Worm (Caenorhabditis elegans) whole organism, mixed stage, embryonic: ENCODE results near the gene C15H7.4.

ENCODE experiments used
- M03D4.4 ChIP-seq: sonication (generic microtip); optimal IDR thresholded peaks from 2 replicates; lab custom pipeline; 2017; ENCODE audit warnings: mild to moderate bottlenecking, missing genetic modification characterization, missing compliant biosample characterization
- bed-3 ChIP-seq: fragments of 200-800 bp; sonication (Bioruptor generic); optimal IDR thresholded peaks from 3 replicates; lab custom pipeline; 2018; ENCODE audit warnings: mild to moderate bottlenecking, missing genetic modification characterization, moderate library complexity, missing compliant biosample characterization
- blmp-1 ChIP-seq: fragments of 150-350 bp; optimal IDR thresholded peaks from 2 replicates; lab custom pipeline; 2014; ENCODE audit warnings: missing biosample characterization, missing genetic modification characterization
- ceh-39 ChIP-seq: fragments of 150-350 bp; optimal IDR thresholded peaks from 2 replicates; lab custom pipeline; 2014; ENCODE audit warnings: missing biosample characterization, missing genetic modification characterization
- ceh-43 ChIP-seq: fragments of 200-800 bp; sonication (Bioruptor generic); optimal IDR thresholded peaks from 2 replicates; lab custom pipeline; 2018; ENCODE audit warnings: mild to moderate bottlenecking, missing genetic modification characterization, moderate library complexity, missing compliant biosample characterization
- ceh-83 ChIP-seq: fragments of 200-800 bp; sonication (Bioruptor generic); optimal IDR thresholded peaks from 2 replicates; lab custom pipeline; 2018; ENCODE audit warnings: mild to moderate bottlenecking, missing genetic modification characterization, missing compliant biosample characterization
- ces-1 ChIP-seq: fragments of 150-350 bp; optimal IDR thresholded peaks from 2 replicates; lab custom pipeline; 2014; ENCODE audit warnings: missing biosample characterization, missing genetic modification reagents, missing genetic modification characterization
- cnd-1 ChIP-seq: fragments of 200-800 bp; sonication (Bioruptor generic); optimal IDR thresholded peaks from 2 replicates; lab custom pipeline; 2018; ENCODE audit warnings: mild to moderate bottlenecking, missing genetic modification characterization, missing compliant biosample characterization
- drap-1 ChIP-seq: fragments of 200-800 bp; sonication (Bioruptor generic); optimal IDR thresholded peaks from 3 replicates; lab custom pipeline; 2018; ENCODE audit warnings: mild to moderate bottlenecking, missing genetic modification characterization, missing compliant biosample characterization
- elt-1 ChIP-seq: sonication (generic microtip); optimal IDR thresholded peaks from 2 replicates; lab custom pipeline; 2017; ENCODE audit warnings: missing genetic modification characterization, mild to moderate bottlenecking, missing compliant biosample characterization, antibody characterized with exemption, moderate library complexity, borderline replicate concordance; ENCODE audit not compliant: insufficient read depth
- elt-3 ChIP-seq: fragments of 150-350 bp; optimal IDR thresholded peaks from 2 replicates; lab custom pipeline; 2014; ENCODE audit warnings: missing biosample characterization, missing genetic modification characterization
- ham-2 ChIP-seq: fragments of 200-800 bp; sonication (Bioruptor generic); optimal IDR thresholded peaks from 2 replicates; lab custom pipeline; 2018; ENCODE audit warnings: mild to moderate bottlenecking, missing genetic modification characterization, missing compliant biosample characterization
- hlh-1 ChIP-seq: fragments of 150-350 bp; optimal IDR thresholded peaks from 2 replicates; lab custom pipeline; 2014; ENCODE audit warnings: missing biosample characterization, missing genetic modification reagents, missing genetic modification characterization
- lin-13 ChIP-seq: fragments of 150-350 bp; optimal IDR thresholded peaks from 2 replicates; lab custom pipeline; 2014; ENCODE audit warnings: missing biosample characterization, missing genetic modification characterization
- lin-32 ChIP-seq: fragments of 200-800 bp; sonication (Bioruptor generic); optimal IDR thresholded peaks from 2 replicates; lab custom pipeline; 2018; ENCODE audit warnings: mild to moderate bottlenecking, missing genetic modification characterization, missing compliant biosample characterization
- lsy-2 ChIP-seq: fragments of 150-350 bp; optimal IDR thresholded peaks from 2 replicates; lab custom pipeline; 2014; ENCODE audit warnings: missing biosample characterization, missing genetic modification characterization
- mab-5 ChIP-seq: fragments of 150-350 bp; optimal IDR thresholded peaks from 2 replicates; lab custom pipeline; 2014; ENCODE audit warnings: missing biosample characterization, missing genetic modification characterization
- mep-1 ChIP-seq: fragments of 150-350 bp; optimal IDR thresholded peaks from 2 replicates; lab custom pipeline; 2017; ENCODE audit warnings: missing biosample characterization, missing genetic modification reagents, missing genetic modification characterization, inconsistent platforms
- mls-2 ChIP-seq: sonication (generic microtip); optimal IDR thresholded peaks from 2 replicates; lab custom pipeline; 2016; ENCODE audit warnings: mild to moderate bottlenecking, missing genetic modification characterization, moderate library complexity, missing compliant biosample characterization
- nhr-237 ChIP-seq: fragments of 150-350 bp; optimal IDR thresholded peaks from 2 replicates; lab custom pipeline; 2014; ENCODE audit warnings: missing biosample characterization, missing genetic modification characterization
- nhr-28 ChIP-seq: fragments of 150-350 bp; optimal IDR thresholded peaks from 2 replicates; lab custom pipeline; 2014; ENCODE audit warnings: missing biosample characterization, missing genetic modification characterization
- nhr-76 ChIP-seq: sonication (generic microtip); optimal IDR thresholded peaks from 2 replicates; lab custom pipeline; 2017; ENCODE audit warnings: missing biosample characterization, missing genetic modification characterization
- pha-4 ChIP-seq: fragments of 150-350 bp; optimal IDR thresholded peaks from 2 replicates; lab custom pipeline; 2018; ENCODE audit warnings: missing biosample characterization, missing genetic modification reagents, missing genetic modification characterization
- sem-2 ChIP-seq: fragments of 200-800 bp; sonication (Bioruptor generic); optimal IDR thresholded peaks from 2 replicates; lab custom pipeline; 2018; ENCODE audit warnings: mild to moderate bottlenecking, missing genetic modification characterization, missing compliant biosample characterization
- snpc-4 ChIP-seq: fragments of 150-350 bp; optimal IDR thresholded peaks from 2 replicates; lab custom pipeline; 2014; ENCODE audit warnings: missing biosample characterization, missing genetic modification characterization
- sptf-1 ChIP-seq: sonication (generic microtip); optimal IDR thresholded peaks from 2 replicates; lab custom pipeline; 2017; ENCODE audit warnings: mild to moderate bottlenecking, missing genetic modification characterization, moderate library complexity, missing compliant biosample characterization
- tbx-8 ChIP-seq: fragments of 200-800 bp; sonication (Bioruptor generic); optimal IDR thresholded peaks from 2 replicates; lab custom pipeline; 2018; ENCODE audit warnings: mild to moderate bottlenecking, missing genetic modification characterization, moderate library complexity, missing compliant biosample characterization
- unc-120 ChIP-seq: sonication (generic microtip); optimal IDR thresholded peaks from 2 replicates; lab custom pipeline; 2017; ENCODE audit warnings: missing genetic modification characterization, missing compliant biosample characterization; ENCODE audit not compliant: poor library complexity, severe bottlenecking
- unc-39 ChIP-seq: fragments of 150-350 bp; optimal IDR thresholded peaks from 2 replicates; lab custom pipeline; 2014; ENCODE audit warnings: missing biosample characterization, missing genetic modification characterization
- unc-62 ChIP-seq: fragments of 150-350 bp; optimal IDR thresholded peaks from 2 replicates; lab custom pipeline; 2014; ENCODE audit warnings: missing biosample characterization, missing genetic modification reagents, missing genetic modification characterization
- zip-8 ChIP-seq: fragments of 150-350 bp; optimal IDR thresholded peaks from 2 replicates; lab custom pipeline; 2014; ENCODE audit warnings: missing biosample characterization, missing genetic modification characterization
- ztf-11 ChIP-seq: fragments of 150-350 bp; optimal IDR thresholded peaks from 2 replicates; lab custom pipeline; 2014; ENCODE audit warnings: missing biosample characterization, missing genetic modification characterization

Gene C15H7.4

DNA sequence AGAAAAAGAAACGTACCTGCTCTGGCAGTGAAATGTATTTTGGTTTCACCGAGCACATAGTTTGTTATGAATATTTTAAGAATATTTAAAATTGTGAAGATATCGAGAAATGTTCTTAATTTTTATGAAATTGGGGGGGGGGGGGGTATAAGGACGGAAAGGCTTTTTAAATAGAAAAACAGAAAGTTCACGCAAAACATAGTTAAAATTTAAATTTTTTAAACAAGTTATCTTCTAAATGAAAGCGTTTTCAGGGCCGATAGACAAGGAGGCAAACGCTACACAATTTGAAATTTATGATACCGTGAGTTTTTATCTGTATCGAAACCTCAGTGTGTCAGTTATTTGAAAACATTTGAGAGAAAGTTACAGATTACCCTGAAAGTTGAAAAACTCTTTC is at the start of gene C15H7.4:
Gene C15H7.4, minus strand, starts transcription at position 101 of the 400 bp plus-strand sequence.
- TF ChIP-seq cnd-1 (tag; lab: Kevin White, UChicago) (no peak), ceh-39 (tag; lab: Kevin White, UChicago) (no peak), lsy-2 (tag; lab: Kevin White, UChicago) (no peak), unc-62 (GFP tag; lab: Kevin White, UChicago) (no peak), zip-8 (no peak), nhr-28 (tag; lab: Kevin White, UChicago) (no peak), ces-1 (no peak), sptf-1 (tag; lab: Kevin White, UChicago) (no peak), ceh-43 (GFP tag; lab: Kevin White, UChicago) (no peak), nhr-76 (tag; lab: Kevin White, UChicago) (no peak), ztf-11 (tag; lab: Kevin White, UChicago) (no peak), elt-1 (tag; lab: Kevin White, UChicago) (no peak), mab-5 (tag; lab: Kevin White, UChicago) (no peak), unc-39 (no peak), ham-2 (no peak), hlh-1 (tag; lab: Kevin White, UChicago) (no peak), nhr-237 (tag; lab: Kevin White, UChicago) (no peak), mep-1 (tag; lab: Kevin White, UChicago) (no peak)

DNA sequence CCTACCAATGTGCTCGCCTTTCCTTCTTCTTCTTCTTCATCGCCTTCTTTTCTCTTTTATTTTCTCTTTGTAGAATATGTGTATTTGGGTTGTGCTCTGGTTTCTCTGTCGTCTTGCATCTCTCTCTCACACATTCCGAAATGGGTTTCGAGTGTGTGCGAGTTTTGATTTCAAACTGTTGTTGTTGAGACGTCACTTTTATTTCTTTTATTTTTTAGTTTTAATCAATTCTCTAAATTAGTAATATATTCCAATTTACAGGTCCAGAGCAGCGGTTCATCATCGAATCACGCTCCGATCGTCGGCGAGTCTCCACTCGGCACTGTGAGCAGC is 48.9 kb upstream of the C15H7.4 start:
- TF ChIP-seq blmp-1 (tag; lab: Kevin White, UChicago) (no peak), bed-3 (no peak), lin-32 (GFP tag; lab: Kevin White, UChicago) (no peak), pha-4 (tag; lab: Kevin White, UChicago) (no peak)

ce11 chrIII:9703747-9704605 is 48.3 kb upstream of the C15H7.4 start:
- TF ChIP-seq ceh-39 (tag; lab: Kevin White, UChicago) (no peak), ceh-83 (GFP tag; lab: Kevin White, UChicago) (no peak), mls-2 (tag; lab: Kevin White, UChicago) (no peak), elt-1 (tag; lab: Kevin White, UChicago) (no peak), cnd-1 (tag; lab: Kevin White, UChicago) (no peak), blmp-1 (tag; lab: Kevin White, UChicago) (no peak), elt-3 (no peak), unc-39 (no peak), sem-2 (GFP tag; lab: Kevin White, UChicago) (peak; percentile 27), nhr-28 (tag; lab: Kevin White, UChicago) (no peak), sptf-1 (tag; lab: Kevin White, UChicago) (peak; percentile 31), drap-1 (GFP tag; lab: Kevin White, UChicago) (peak; percentile 9), tbx-8 (GFP tag; lab: Kevin White, UChicago) (no peak), unc-120 (tag; lab: Kevin White, UChicago) (peak; percentile 54), snpc-4 (tag; lab: Kevin White, UChicago) (no peak), unc-62 (GFP tag; lab: Kevin White, UChicago) (no peak), ztf-11 (tag; lab: Kevin White, UChicago) (no peak), ceh-43 (GFP tag; lab: Kevin White, UChicago) (no peak), nhr-237 (tag; lab: Kevin White, UChicago) (no peak), hlh-1 (tag; lab: Kevin White, UChicago) (peak; percentile 54), lin-13 (tag; lab: Kevin White, UChicago) (peak; percentile 36), ham-2 (peak; percentile 10), M03D4.4 (peak; percentile 26), mab-5 (tag; lab: Kevin White, UChicago) (no peak), ces-1 (peak; percentile 80), lin-32 (GFP tag; lab: Kevin White, UChicago) (no peak), zip-8 (peak; percentile 81)
- TF ChIP-seq, all 35 proteins: peak for 10
